Worm (Caenorhabditis elegans) whole organism, midembryonic: Measurements from ENCODE around the gene his-62.

Experiments
- T22C8.4 ChIP-seq: fragments of 200-800 bp; sonication (Bioruptor generic); IDR thresholded peaks from 2 replicates; pipeline ENCODE4 v1.3.6; 2022; ENCODE audit warnings: missing genetic modification characterization, missing compliant biosample characterization
- cog-1 ChIP-seq: sonication (generic microtip); optimal IDR thresholded peaks from 2 replicates; lab custom pipeline; 2016; ENCODE audit warnings: missing genetic modification characterization, missing compliant biosample characterization
- flt-1 ChIP-seq: fragments of 200-800 bp; sonication (Bioruptor generic); IDR thresholded peaks from 2 replicates; pipeline ENCODE4 v1.3.6; 2022; ENCODE audit warnings: missing genetic modification characterization, missing compliant biosample characterization
- klf-2 ChIP-seq: fragments of 200-800 bp; sonication (Bioruptor generic); conservative IDR thresholded peaks from 2 replicates; pipeline ENCODE4 v1.3.6; 2022; ENCODE audit warnings: missing genetic modification reagents, missing genetic modification characterization, missing compliant biosample characterization
- med-1 ChIP-seq: sonication (generic microtip); optimal IDR thresholded peaks from 2 replicates; lab custom pipeline; 2017; ENCODE audit warnings: missing genetic modification characterization, mild to moderate bottlenecking, missing compliant biosample characterization, antibody characterized with exemption, missing genetic modification reagents; ENCODE audit not compliant: insufficient read depth
- ref-1 ChIP-seq: fragments of 200-800 bp; sonication (Bioruptor generic); conservative IDR thresholded peaks from 2 replicates; pipeline ENCODE4 v1.3.6; 2022; ENCODE audit warnings: missing genetic modification reagents, missing genetic modification characterization, missing compliant biosample characterization
- tab-1 ChIP-seq: fragments of 200-800 bp; sonication (Bioruptor generic); IDR thresholded peaks from 2 replicates; pipeline ENCODE4 v1.3.6; 2022; ENCODE audit warnings: missing genetic modification characterization, missing compliant biosample characterization
- ztf-23 ChIP-seq: fragments of 200-800 bp; sonication (Bioruptor generic); IDR thresholded peaks from 2 replicates; pipeline ENCODE4 v1.3.6; 2022; ENCODE audit warnings: missing genetic modification reagents, missing genetic modification characterization, missing compliant biosample characterization
- ztf-29 ChIP-seq: fragments of 200-800 bp; sonication (Bioruptor generic); IDR thresholded peaks from 2 replicates; pipeline ENCODE4 v1.3.6; 2022; ENCODE audit warnings: missing genetic modification reagents, missing genetic modification characterization, missing compliant biosample characterization

Gene his-62

DNA sequence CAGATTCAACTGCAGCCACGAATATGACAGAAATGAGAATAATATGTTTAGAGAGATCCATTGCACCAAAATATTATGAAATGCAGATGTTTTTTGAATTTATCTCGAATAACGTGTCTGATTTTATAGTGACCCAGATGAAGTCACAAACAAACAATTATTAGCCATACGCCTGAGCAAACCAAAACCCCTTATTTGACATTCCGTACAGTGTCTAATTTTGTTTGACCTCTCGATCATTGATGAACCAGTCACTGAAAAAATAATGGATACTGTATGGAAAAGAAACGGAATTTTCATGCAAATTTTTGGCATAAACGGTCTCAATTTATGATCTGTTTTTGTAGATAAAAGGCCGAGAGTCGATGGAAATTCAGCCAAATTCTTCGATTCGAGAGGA lies 29.8 kb downstream of the his-62 start, which contains the start of the genes R05G6.9 and R05G6.3:
Gene R05G6.9 (minus strand): TSS at position 101 of the 400 bp plus-strand sequence.
Gene R05G6.3 (plus strand): TSS at position 386 of the 400 bp plus-strand sequence.
- no peak for TF ChIP-seq tab-1
- no peak for TF ChIP-seq cog-1 (tag; lab: Kevin White, UChicago)
- no peak for TF ChIP-seq ztf-23 (GFP tag; lab: Robert Waterston, UW)
- TF ChIP-seq T22C8.4 (GFP tag; lab: Robert Waterston, UW) = no peak
- TF ChIP-seq ztf-29 (GFP tag; lab: Robert Waterston, UW) = no peak
- TF ChIP-seq flt-1 (GFP tag; lab: Robert Waterston, UW) = no peak
- TF ChIP-seq klf-2 (GFP tag; lab: Robert Waterston, UW) = no peak

DNA sequence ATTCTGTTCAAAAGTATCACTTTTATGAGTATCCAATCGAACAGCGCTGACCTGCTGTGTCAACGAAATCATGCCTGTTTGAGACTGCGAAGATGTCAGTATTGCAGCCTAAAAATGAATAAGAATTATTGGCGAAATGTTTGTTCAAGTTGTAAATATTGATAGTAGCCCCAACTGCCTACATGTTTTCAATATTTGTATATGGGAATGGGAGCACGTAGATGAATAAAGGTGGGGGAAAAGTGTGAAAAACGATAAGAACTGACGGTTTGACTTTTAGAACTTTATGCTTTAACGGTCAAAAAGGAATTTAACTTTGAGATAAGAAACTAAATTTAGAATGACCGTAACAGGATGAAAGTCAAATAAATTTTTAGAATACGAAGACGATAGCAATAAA lies 33.9 kb downstream of the his-62 start:
- TF ChIP-seq T22C8.4 (GFP tag; lab: Robert Waterston, UW) = no peak
- TF ChIP-seq ztf-23 (GFP tag; lab: Robert Waterston, UW) = no peak
- TF ChIP-seq tab-1 = no peak
- no peak for TF ChIP-seq ref-1 (GFP tag; lab: Robert Waterston, UW)
- TF ChIP-seq flt-1 (GFP tag; lab: Robert Waterston, UW) = no peak
- no peak for TF ChIP-seq klf-2 (GFP tag; lab: Robert Waterston, UW)
- no peak for TF ChIP-seq cog-1 (tag; lab: Kevin White, UChicago)
- no peak for TF ChIP-seq ztf-29 (GFP tag; lab: Robert Waterston, UW)
- TF ChIP-seq med-1 = no peak

DNA sequence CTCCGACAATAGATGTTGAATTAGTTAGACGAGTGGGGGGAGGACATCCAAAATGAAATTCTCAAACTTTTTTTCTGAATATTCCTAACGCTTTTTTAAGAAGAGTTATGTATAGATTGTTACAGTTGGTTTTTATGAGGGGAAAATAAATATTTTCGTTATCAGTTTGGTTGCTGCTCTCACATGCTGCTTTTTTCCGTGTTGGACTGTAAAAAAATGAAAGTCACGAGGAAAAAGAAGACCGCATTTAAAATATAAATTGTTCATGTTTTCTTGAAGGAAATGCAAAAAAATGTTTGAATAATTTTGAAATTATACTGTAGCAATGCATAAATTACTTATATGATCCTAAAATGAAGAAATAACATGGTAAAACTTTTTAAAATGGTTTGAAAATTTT lies 34.5 kb downstream of the his-62 start:
- TF ChIP-seq T22C8.4 (GFP tag; lab: Robert Waterston, UW) = no peak
- TF ChIP-seq klf-2 (GFP tag; lab: Robert Waterston, UW) = no peak
- TF ChIP-seq flt-1 (GFP tag; lab: Robert Waterston, UW) = no peak
- TF ChIP-seq ztf-29 (GFP tag; lab: Robert Waterston, UW) = no peak
- TF ChIP-seq ztf-23 (GFP tag; lab: Robert Waterston, UW) = no peak
- no peak for TF ChIP-seq cog-1 (tag; lab: Kevin White, UChicago)
- TF ChIP-seq tab-1 = no peak
- TF ChIP-seq ref-1 (GFP tag; lab: Robert Waterston, UW) = no peak
- TF ChIP-seq med-1 = no peak

DNA sequence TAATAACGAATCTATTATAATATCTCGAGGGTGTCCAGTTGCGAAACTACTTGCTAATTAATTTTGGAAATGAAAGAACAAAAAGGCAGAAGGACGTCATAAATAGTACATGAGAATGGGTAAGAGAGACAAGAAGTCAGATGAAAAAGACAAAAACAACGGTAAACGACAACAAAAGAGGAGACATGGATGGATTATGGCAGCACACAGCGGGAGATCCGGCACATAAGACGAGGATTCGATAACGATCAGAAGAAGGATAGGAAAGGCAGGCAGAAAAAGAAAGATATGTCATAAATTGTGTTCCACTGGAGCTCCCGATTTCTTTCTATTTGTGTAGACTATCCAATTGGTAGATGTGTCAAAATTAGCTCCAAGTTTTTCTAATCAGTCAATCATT lies 35.2 kb downstream of the his-62 start:
- TF ChIP-seq cog-1 (tag; lab: Kevin White, UChicago) (no peak), ref-1 (GFP tag; lab: Robert Waterston, UW) (no peak), T22C8.4 (GFP tag; lab: Robert Waterston, UW) (no peak), ztf-29 (GFP tag; lab: Robert Waterston, UW) (no peak)

DNA sequence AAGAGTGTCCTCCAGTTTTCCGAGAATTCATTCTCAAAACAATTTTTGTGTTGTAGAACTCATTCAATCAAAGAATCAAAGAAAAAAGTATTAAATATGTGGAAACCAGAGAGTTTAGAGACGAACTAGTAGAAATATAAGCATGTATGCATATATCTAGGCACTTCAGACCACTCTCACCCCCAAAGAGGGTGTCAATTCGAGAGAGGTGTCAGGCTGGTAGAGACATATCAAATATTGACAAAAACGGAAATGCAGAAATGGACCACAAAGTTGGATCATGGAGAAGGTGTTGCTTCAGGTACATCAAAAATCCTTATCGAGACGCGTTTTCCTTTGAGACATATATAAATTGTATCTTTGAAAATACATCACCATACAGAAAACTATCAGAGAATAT lies 37.4 kb downstream of the his-62 start:
- TF ChIP-seq cog-1 (tag; lab: Kevin White, UChicago) = no peak
- no peak for TF ChIP-seq T22C8.4 (GFP tag; lab: Robert Waterston, UW)
- TF ChIP-seq tab-1 = no peak
- no peak for TF ChIP-seq ztf-29 (GFP tag; lab: Robert Waterston, UW)
- TF ChIP-seq ref-1 (GFP tag; lab: Robert Waterston, UW) = no peak
- no peak for TF ChIP-seq ztf-23 (GFP tag; lab: Robert Waterston, UW)
- no peak for TF ChIP-seq klf-2 (GFP tag; lab: Robert Waterston, UW)
- TF ChIP-seq med-1 = no peak
- TF ChIP-seq flt-1 (GFP tag; lab: Robert Waterston, UW) = no peak

DNA sequence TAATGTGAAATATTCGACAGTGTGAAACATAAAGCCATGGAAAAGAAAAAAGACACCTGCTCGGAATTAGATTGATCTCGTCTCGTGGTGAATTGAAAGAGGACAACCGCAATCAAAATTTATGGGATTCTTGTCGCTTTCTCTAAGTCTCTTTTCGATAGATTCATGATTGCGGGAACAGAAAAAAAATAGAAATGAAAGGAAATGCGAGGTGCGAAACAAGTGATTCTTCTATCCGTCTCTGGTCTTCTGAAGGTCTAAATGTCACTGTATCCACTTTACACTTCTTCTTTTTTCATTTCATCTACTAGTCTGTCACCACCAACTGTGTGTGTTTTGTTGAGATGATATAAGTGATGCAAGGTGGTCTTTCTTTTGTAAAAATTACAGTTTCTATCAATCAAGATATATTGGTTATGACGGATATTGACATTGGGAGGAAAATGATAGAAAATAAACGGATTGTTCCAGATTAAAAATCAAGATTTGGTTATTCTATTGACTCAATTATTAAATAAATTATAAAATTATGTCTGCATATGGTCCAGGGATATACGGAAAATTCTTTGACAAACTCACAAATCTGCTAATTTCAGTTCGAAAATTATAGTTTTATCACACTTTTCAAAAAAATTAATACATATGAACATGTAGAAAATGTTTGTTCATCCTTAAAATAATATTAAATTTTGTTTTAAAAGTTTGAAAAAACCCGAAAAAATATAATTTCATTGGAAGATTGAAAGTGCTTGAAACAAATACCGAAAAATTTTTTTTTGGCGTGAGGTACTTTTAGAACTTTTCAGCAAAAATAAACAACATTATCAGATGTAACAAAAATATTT lies 44.1 kb downstream of the his-62 start:
- TF ChIP-seq cog-1 (tag; lab: Kevin White, UChicago) (no peak), ref-1 (GFP tag; lab: Robert Waterston, UW) (no peak), tab-1 (no peak), ztf-23 (GFP tag; lab: Robert Waterston, UW) (no peak), flt-1 (GFP tag; lab: Robert Waterston, UW) (no peak), med-1 (no peak), ztf-29 (GFP tag; lab: Robert Waterston, UW) (no peak), T22C8.4 (GFP tag; lab: Robert Waterston, UW) (no peak), klf-2 (GFP tag; lab: Robert Waterston, UW) (no peak)

DNA sequence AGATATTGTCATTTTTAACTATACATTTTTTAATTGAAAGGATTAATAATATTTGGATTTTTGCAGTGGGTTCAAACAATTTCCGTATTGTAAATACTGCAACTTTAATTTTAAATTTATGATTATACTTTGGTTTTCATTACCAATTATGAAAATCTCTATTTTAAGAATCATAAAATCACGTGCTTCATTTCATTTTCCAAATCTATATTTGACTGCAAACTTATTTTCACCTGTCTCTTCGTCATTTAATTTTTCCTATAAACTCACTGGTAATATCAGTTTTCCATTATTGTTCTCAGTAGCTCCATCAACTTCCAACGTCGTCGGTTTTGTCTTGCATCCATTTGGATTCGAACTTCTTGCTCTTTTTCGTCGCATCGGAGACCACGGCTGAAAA lies 46.0 kb downstream of the his-62 start, which contains the start of gene R05G6.1:
Gene R05G6.1 (plus strand): TSS at position 301 of the 400 bp plus-strand sequence.
- TF ChIP-seq tab-1 = no peak
- TF ChIP-seq klf-2 (GFP tag; lab: Robert Waterston, UW) = no peak
- TF ChIP-seq ref-1 (GFP tag; lab: Robert Waterston, UW) = no peak
- TF ChIP-seq ztf-23 (GFP tag; lab: Robert Waterston, UW) = no peak
- TF ChIP-seq flt-1 (GFP tag; lab: Robert Waterston, UW) = no peak
- TF ChIP-seq T22C8.4 (GFP tag; lab: Robert Waterston, UW) = no peak
- no peak for TF ChIP-seq ztf-29 (GFP tag; lab: Robert Waterston, UW)
- TF ChIP-seq cog-1 (tag; lab: Kevin White, UChicago) = no peak
- no peak for TF ChIP-seq med-1
